Worm (Caenorhabditis elegans) whole organism, L2 larva: ENCODE measurements around the gene Y56A3A.41.

ENCODE experiments used
- egl-27 ChIP-seq: sonication (generic microtip); optimal IDR thresholded peaks from 3 replicates; lab custom pipeline; 2017; ENCODE audit warnings: missing biosample characterization, missing genetic modification reagents, missing genetic modification characterization
- fos-1 ChIP-seq: fragments of 150-350 bp; optimal IDR thresholded peaks from 2 replicates; lab custom pipeline; 2014; ENCODE audit warnings: missing biosample characterization, missing genetic modification characterization
- lin-11 ChIP-seq: fragments of 150-350 bp; sonication (generic microtip); optimal IDR thresholded peaks from 2 replicates; lab custom pipeline; 2014; ENCODE audit warnings: missing biosample characterization, missing genetic modification characterization, inconsistent platforms, mixed read lengths
- lin-39 ChIP-seq: fragments of 150-350 bp; optimal IDR thresholded peaks from 2 replicates; lab custom pipeline; 2014; ENCODE audit warnings: missing biosample characterization, missing genetic modification reagents, missing genetic modification characterization
- mab-5 ChIP-seq: fragments of 150-350 bp; optimal IDR thresholded peaks from 2 replicates; lab custom pipeline; 2014; ENCODE audit warnings: missing biosample characterization, missing genetic modification characterization
- mbf-1 ChIP-seq: sonication (generic microtip); optimal IDR thresholded peaks from 2 replicates; lab custom pipeline; 2017; ENCODE audit warnings: missing biosample characterization, missing genetic modification characterization
- nhr-11 ChIP-seq: fragments of 150-350 bp; optimal IDR thresholded peaks from 2 replicates; lab custom pipeline; 2014; ENCODE audit warnings: missing biosample characterization, missing genetic modification characterization
- nhr-12 ChIP-seq: fragments of 150-350 bp; optimal IDR thresholded peaks from 2 replicates; lab custom pipeline; 2014; ENCODE audit warnings: missing biosample characterization, missing genetic modification characterization
- sem-4 ChIP-seq: fragments of 150-350 bp; optimal IDR thresholded peaks from 2 replicates; lab custom pipeline; 2014; ENCODE audit warnings: missing biosample characterization, missing genetic modification reagents, missing genetic modification characterization
- ztf-11 ChIP-seq: sonication (generic microtip); optimal IDR thresholded peaks from 2 replicates; lab custom pipeline; 2017; ENCODE audit warnings: missing biosample characterization, missing genetic modification characterization

Y56A3A.41 gene

DNA sequence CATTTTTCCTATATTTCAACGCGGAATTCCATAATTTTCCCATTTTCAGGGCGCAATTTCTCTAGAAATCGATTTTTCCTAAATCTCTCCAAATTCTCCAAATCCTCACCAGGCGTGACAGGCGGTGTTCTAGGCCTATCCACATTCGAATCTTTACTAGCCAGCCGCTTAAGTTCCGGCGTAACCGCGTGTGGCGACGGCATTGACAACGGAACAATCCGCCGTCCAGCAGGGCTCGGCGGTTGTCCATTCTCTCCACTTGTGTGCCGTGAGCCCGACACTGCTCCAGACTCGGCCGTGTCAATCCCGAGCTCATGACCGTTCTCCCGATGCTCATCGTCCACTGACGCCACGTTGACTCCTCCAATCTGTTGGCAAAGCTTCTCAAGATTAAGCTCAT, 49.8 kb downstream of the Y56A3A.41 start:
- no peak for TF ChIP-seq lin-11 (tag; lab: Kevin White, UChicago)
- no peak for TF ChIP-seq nhr-12 (tag; lab: Kevin White, UChicago)
- TF ChIP-seq mab-5 (tag; lab: Kevin White, UChicago): no peak
- no peak for TF ChIP-seq mbf-1 (tag; lab: Kevin White, UChicago)
- TF ChIP-seq egl-27 (tag; lab: Kevin White, UChicago): no peak
- no peak for TF ChIP-seq sem-4 (tag; lab: Kevin White, UChicago)
- no peak for TF ChIP-seq lin-39
- TF ChIP-seq ztf-11 (tag; lab: Kevin White, UChicago): no peak
- no peak for TF ChIP-seq fos-1 (tag; lab: Kevin White, UChicago)
- TF ChIP-seq nhr-11 (tag; lab: Kevin White, UChicago): no peak
- TF ChIP-seq, all 48 proteins: peak for 0
